Worm (Caenorhabditis elegans) whole organism, L4/young adult: ENCODE results near the gene Y75B8A.7.
"Not testable (repeated sequence)": the region's sequence is repeated elsewhere in the genome, so short reads cannot be mapped to it uniquely, and the experiment has no call there.

Experiments used
- W03F9.2 ChIP-seq: fragments of 150-350 bp; optimal IDR thresholded peaks from 2 replicates; lab custom pipeline; 2014; ENCODE audit warnings: missing biosample characterization, missing genetic modification characterization
- dao-5 ChIP-seq: sonication (generic microtip); optimal IDR thresholded peaks from 2 replicates; lab custom pipeline; 2016; ENCODE audit warnings: missing genotype, missing genetic modification characterization, moderate library complexity, missing compliant biosample characterization
- him-1 ChIP-seq: sonication (generic microtip); optimal IDR thresholded peaks from 2 replicates; lab custom pipeline; 2016; ENCODE audit warnings: missing genotype, missing genetic modification reagents, missing genetic modification characterization, missing compliant biosample characterization

The Y75B8A.7 gene

DNA sequence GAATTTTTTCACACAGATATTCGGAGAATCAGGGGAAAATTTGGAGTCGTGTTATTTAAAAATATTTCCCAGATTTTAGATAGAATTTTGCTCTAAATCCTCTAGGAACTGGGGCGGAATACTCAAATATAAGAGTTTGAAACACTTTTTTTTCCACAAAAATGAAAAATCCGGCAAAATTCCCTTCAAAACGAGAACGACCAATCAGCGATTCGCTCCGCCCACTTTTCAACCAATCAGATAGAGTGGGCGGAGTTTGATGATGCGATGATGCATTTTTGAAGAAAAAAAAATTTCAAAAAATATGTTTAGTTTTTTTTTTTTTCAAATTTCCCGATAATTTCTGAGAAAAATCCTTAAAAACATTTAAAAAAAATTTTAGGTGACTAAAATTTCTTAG is 11.7 kb downstream of the Y75B8A.7 start:
- TF ChIP-seq W03F9.2 (tag; lab: Kevin White, UChicago) (no peak), dao-5 (tag; lab: Kevin White, UChicago) (no peak), him-1 (tag; lab: Kevin White, UChicago) (no peak)

DNA sequence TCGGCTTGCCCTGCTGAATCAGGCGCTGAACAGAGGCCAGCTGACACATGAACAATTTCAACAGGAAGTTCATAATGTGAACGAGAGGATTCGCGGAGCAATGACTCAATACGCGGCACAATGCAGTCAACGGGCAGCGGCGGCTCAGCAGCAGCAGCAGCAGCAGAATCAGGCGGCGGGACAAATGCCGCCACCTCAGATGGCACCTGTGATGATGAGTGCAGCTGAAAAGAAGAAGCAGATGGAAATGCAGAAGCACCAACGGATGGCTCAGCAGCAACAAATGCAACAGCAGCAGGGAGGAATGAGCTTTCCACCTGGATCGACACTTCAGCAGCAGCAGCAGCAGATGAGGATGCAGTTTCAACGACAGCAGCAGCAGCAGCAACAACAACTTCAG is 12.6 kb downstream of the Y75B8A.7 start:
- no peak for TF ChIP-seq him-1 (tag; lab: Kevin White, UChicago)
- no peak for TF ChIP-seq dao-5 (tag; lab: Kevin White, UChicago)
- no peak for TF ChIP-seq W03F9.2 (tag; lab: Kevin White, UChicago)

- TF ChIP-seq him-1 (tag; lab: Kevin White, UChicago) = no peak
- TF ChIP-seq dao-5 (tag; lab: Kevin White, UChicago) = no peak
- TF ChIP-seq W03F9.2 (tag; lab: Kevin White, UChicago) = no peak
These were observed 14.3 kb downstream of the Y75B8A.7 start for ce11 chrIII:12167030-12167429.

- not testable (repeated sequence) for TF ChIP-seq dao-5, him-1, W03F9.2 (tag; lab: Kevin White, UChicago)
These were observed 24.4 kb downstream of the Y75B8A.7 start, which contains the start of gene gly-11 for ce11 chrIII:12177145-12177544. Gene gly-11 (minus strand): TSS chrIII:12177245.

DNA sequence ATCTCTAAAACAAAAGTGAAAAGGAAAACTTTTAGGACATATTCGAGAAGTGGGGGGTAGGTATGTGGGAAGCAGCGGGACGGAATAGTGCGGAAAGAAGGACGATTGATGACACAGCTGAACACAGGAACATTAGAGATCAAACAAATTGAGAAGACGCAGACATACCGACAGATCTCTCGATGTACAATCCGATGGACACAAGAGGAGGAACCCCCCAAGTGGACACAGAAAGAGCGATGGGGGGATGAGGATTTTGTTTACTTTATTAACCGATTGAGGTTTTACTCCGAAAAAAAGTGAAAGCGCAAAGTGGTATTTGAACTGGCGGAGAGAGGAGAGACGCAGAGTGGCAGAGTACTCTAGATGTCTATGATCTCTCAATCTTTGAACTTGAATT is 25.4 kb downstream of the Y75B8A.7 start:
- TF ChIP-seq W03F9.2 (tag; lab: Kevin White, UChicago) = no peak
- no peak for TF ChIP-seq dao-5 (tag; lab: Kevin White, UChicago)
- no peak for TF ChIP-seq him-1 (tag; lab: Kevin White, UChicago)

DNA sequence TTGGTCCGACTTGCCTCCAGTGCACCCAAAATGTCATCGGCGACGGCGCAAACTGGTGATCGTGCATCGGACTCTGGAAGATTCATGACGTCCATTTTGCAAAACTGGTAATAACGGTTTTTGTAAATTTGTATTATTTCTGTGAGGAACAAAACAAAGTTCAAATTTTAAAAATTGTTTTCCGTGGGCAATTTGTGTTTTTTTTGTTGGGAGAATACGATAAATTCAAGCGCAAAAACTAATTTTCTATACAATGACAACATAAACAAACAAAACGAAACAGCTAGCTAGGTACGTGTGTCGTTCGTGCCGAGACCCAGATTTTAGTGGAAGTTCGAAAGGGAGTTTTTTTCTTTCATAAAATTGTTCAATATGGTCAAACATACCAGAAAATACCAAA is 30.2 kb downstream of the Y75B8A.7 start, which contains the start of gene Y75B8A.10:
Y75B8A.10 (minus strand) TSS at position 101 of the 400 bp plus-strand sequence.
- TF ChIP-seq him-1 (tag; lab: Kevin White, UChicago) = no peak
- TF ChIP-seq dao-5 (tag; lab: Kevin White, UChicago) = no peak
- TF ChIP-seq W03F9.2 (tag; lab: Kevin White, UChicago) = no peak

DNA sequence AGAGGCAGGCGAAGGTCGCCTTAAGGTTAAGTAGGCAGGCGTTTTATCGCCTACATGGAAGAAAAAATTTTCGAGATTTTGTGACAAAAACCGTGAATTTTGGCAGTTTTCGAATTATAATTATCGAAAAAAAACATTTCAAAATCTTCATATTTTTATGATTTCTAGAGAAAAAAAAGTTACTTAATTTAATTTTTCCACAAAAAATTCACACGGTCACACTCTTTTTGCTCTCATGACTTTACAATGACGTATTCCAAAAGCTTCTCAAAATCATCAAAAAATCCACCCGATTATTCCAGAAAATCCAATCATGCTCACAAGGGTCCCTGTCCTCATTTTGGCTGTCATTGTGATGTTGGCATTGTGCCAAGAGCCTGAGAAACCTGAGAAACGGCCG is 33.4 kb downstream of the Y75B8A.7 start, which contains the start of gene lury-1:
lury-1 (plus strand) TSS at position 301 of the 400 bp plus-strand sequence.
- no peak for TF ChIP-seq W03F9.2 (tag; lab: Kevin White, UChicago)
- TF ChIP-seq him-1 (tag; lab: Kevin White, UChicago) = no peak
- no peak for TF ChIP-seq dao-5 (tag; lab: Kevin White, UChicago)

DNA sequence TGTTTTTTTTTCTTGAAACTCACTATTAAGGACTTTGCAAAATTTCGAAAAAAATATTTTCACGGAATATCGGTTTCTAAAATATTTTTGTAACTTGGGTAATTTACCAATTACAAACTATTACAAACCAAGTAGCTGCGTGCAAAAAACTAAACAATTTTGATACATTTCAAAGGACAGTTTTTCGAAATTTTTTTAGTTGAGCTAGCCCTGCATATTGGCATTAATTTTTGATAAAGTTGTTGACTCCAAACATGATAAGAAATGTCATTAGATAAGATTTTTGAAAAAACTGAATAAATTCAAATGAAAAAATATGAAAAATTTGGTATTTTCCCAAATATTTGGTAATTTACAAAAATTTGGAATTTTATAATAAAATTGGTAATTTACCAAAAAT is 35.5 kb downstream of the Y75B8A.7 start:
- TF ChIP-seq dao-5 (tag; lab: Kevin White, UChicago) (no peak), W03F9.2 (tag; lab: Kevin White, UChicago) (no peak), him-1 (tag; lab: Kevin White, UChicago) (no peak)

DNA sequence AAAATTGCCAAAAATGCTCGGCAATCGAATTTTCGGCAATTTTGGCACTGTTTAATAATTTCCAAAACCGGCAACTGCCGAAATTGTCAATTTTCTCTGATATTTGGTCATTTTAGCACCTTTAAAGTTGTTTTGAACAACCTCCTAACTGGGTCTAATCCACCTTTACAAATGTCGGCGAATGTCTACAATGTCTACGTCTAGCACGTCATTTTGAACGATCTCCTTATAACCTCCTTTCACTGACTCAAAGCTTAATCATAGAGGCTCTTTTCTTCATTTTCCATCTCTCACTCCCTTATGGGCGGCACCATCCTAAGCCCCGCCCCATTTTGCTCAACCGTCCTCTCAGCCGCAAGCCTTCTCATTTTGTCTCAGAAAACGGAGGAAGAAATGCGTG is 41.5 kb downstream of the Y75B8A.7 start, which contains the start of gene Y75B8A.44:
Y75B8A.44 (plus strand) TSS at position 301 of the 400 bp plus-strand sequence.
- TF ChIP-seq dao-5 (tag; lab: Kevin White, UChicago) (no peak), W03F9.2 (tag; lab: Kevin White, UChicago) (no peak), him-1 (tag; lab: Kevin White, UChicago) (no peak)

DNA sequence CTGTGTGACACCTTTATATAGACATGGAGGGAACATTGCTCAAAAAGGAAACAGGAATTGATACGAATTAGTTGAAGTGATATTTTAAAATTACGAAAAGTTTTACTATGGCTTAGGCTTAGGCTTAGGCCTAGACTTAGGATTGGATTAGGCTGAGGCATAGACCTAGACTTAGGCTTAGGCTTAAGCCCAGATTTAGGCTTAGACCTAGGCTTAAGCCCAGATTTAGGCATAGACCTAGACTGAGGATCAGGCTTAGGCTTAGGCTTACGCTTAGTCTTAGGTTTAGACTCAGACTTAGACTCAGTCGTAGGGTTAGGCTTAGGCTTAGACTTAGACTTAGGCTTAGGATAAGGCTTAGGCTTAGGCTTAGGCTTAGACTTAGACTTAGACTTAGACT is 43.3 kb downstream of the Y75B8A.7 start:
- TF ChIP-seq him-1 (tag; lab: Kevin White, UChicago) = no peak
- TF ChIP-seq dao-5 (tag; lab: Kevin White, UChicago) = no peak
- TF ChIP-seq W03F9.2 (tag; lab: Kevin White, UChicago) = no peak

DNA sequence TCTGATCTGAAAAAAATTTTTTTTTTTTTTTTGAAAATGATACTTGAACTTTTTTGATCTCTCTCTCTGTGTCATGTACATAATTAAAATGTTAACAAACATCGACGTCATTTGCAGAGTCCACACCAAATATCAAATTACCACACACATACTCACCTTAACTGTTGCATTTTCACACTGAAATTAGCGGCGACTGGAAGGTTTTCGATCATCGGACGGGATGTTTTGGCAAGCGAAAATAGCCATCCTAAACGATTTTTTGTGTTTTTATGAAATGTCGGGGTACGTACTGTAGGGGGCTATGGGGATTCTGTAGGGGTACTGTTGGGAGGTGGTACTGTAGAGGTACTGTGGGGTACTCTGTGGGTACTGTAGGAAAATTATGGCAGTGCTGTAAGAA is 45.4 kb downstream of the Y75B8A.7 start:
- TF ChIP-seq him-1 (tag; lab: Kevin White, UChicago) (no peak), dao-5 (tag; lab: Kevin White, UChicago) (no peak), W03F9.2 (tag; lab: Kevin White, UChicago) (no peak)

DNA sequence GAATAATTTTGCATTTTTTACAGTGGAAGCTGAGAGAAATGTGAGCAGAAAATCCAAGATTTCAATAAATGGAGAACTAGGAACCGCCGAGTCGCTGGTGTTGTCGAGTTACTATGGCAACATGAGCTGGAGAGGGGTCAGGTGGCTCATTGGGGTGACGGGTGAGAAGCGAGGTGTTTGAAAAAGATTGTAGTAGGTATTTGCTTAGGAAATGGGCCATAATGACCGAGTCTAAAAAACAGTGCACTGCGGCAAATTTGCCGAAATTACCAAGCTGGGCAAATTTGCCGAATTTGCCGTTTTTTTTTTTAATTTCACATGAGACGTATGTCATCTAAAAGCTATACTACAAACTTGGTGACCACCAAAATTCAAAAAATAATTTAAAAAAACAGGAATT is 49.7 kb downstream of the Y75B8A.7 start, which contains the start of gene osm-12:
osm-12 (minus strand) TSS at position 101 of the 400 bp plus-strand sequence.
- TF ChIP-seq dao-5 (tag; lab: Kevin White, UChicago) (no peak), W03F9.2 (tag; lab: Kevin White, UChicago) (no peak), him-1 (tag; lab: Kevin White, UChicago) (no peak)

DNA sequence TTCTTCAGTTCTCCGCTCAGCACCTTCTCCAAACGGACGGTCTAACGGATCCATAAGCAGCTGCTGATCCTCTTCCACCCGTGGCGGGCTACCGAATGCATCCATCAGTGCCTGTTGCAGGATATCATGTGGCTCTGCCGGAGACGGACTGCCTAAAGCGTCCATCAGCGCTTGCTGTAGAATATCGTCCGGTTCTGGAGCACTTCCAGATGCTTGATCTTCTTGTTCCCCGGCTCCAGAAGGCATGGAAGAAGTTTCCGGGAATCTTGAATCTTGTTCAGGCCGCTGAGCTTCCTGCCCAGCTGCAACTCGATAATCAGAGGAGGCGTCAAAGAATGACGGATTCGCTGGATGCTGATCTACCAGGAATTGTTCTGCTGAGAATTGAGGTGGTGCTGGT is 52.6 kb downstream of the Y75B8A.7 start:
- TF ChIP-seq him-1 (tag; lab: Kevin White, UChicago) (no peak), dao-5 (tag; lab: Kevin White, UChicago) (no peak)

- TF ChIP-seq dao-5 (tag; lab: Kevin White, UChicago) (no peak), him-1 (tag; lab: Kevin White, UChicago) (no peak), W03F9.2 (tag; lab: Kevin White, UChicago) (no peak)
These were observed 54.9 kb downstream of the Y75B8A.7 start for ce11 chrIII:12207574-12207973.
